Worm (Caenorhabditis elegans): ENCODE data around the gene pot-2.

- no peak for TF ChIP-seq unc-55 (GFP tag; optimal IDR thresholded peaks at IDR 0.05)
- TF ChIP-seq blmp-1 (tag; optimal IDR thresholded peaks at IDR 0.05; ENCODE audit: insufficient read depth) = no peak
- no peak for TF ChIP-seq nhr-237 (tag; optimal IDR thresholded peaks at IDR 0.05)
- TF ChIP-seq unc-62 (GFP tag; optimal IDR thresholded peaks at IDR 0.05) = no peak
- no peak for TF ChIP-seq lin-13 (GFP tag; optimal IDR thresholded peaks at IDR 0.05)
- TF ChIP-seq R02D3.7 (tag; optimal IDR thresholded peaks at IDR 0.05) = no peak
- no peak for TF ChIP-seq mdl-1 (tag; optimal IDR thresholded peaks at IDR 0.05)
Measured at ce11 chrII:14537728-14538127, 13.8 kb downstream of the pot-2 start, which contains the start of the genes clec-147 and C04H5.7.
